Fruit fly (Drosophila melanogaster) whole organism, embryonic: ENCODE measurements around the gene ppk24.
A peak's percentile ranks its signal among the peaks of the same experiment; 100 is the strongest.

ENCODE experiments used
- Antp ChIP-seq: fragments of 200-800 bp; sonication (Bioruptor generic); optimal IDR thresholded peaks from 3 replicates; lab custom pipeline; 2016; ENCODE audit warnings: missing biosample characterization, missing genetic modification characterization
- BEAF-32 ChIP-seq: fragments of 200-800 bp; sonication (Bioruptor generic); optimal IDR thresholded peaks from 3 replicates; lab custom pipeline; 2017; ENCODE audit warnings: missing biosample characterization, missing genetic modification characterization, mild to moderate bottlenecking, moderate library complexity, missing genetic modification reagents
- Bdp1 ChIP-seq: fragments of 200-800 bp; sonication (Bioruptor generic); optimal IDR thresholded peaks from 3 replicates; lab custom pipeline; 2016; ENCODE audit warnings: missing biosample characterization, missing genetic modification characterization
- CG10543 ChIP-seq: fragments of 200-800 bp; sonication (Bioruptor generic); optimal IDR thresholded peaks from 3 replicates; lab custom pipeline; 2017; ENCODE audit warnings: missing biosample characterization, mild to moderate bottlenecking, missing genetic modification characterization, moderate library complexity
- CG10979 ChIP-seq: fragments of 200-800 bp; sonication (Bioruptor generic); optimal IDR thresholded peaks from 2 replicates; lab custom pipeline; 2018; ENCODE audit warnings: missing biosample characterization, mild to moderate bottlenecking, missing genetic modification characterization, moderate library complexity
- CG11085 ChIP-seq: fragments of 200-800 bp; sonication (Bioruptor generic); IDR thresholded peaks from 2 replicates; pipeline ENCODE4 v1.3.6; 2022; ENCODE audit warnings: missing biosample characterization, missing genetic modification characterization
- CG11696 ChIP-seq: fragments of 200-800 bp; sonication (Bioruptor generic); IDR thresholded peaks from 2 replicates; pipeline ENCODE4 v1.3.6; 2022; ENCODE audit warnings: missing biosample characterization, missing genetic modification characterization
- CG12391 ChIP-seq: fragments of 200-800 bp; sonication (Bioruptor generic); optimal IDR thresholded peaks from 3 replicates; lab custom pipeline; 2018; ENCODE audit warnings: missing biosample characterization, mild to moderate bottlenecking, missing genetic modification characterization, moderate library complexity
- CG12659 ChIP-seq: fragments of 200-800 bp; sonication (Bioruptor generic); optimal IDR thresholded peaks from 3 replicates; lab custom pipeline; 2017; ENCODE audit warnings: mild to moderate bottlenecking, missing biosample characterization, missing genetic modification reagents, missing genetic modification characterization
- CG13296 ChIP-seq: fragments of 200-800 bp; sonication (Bioruptor generic); optimal IDR thresholded peaks from 3 replicates; lab custom pipeline; 2018; ENCODE audit warnings: missing biosample characterization, mild to moderate bottlenecking, missing genetic modification characterization
- CG13775 ChIP-seq: fragments of 200-800 bp; sonication (Bioruptor generic); optimal IDR thresholded peaks from 3 replicates; lab custom pipeline; 2017; ENCODE audit warnings: missing biosample characterization, mild to moderate bottlenecking, missing genetic modification characterization
- CG14050 ChIP-seq: fragments of 200-800 bp; sonication (Bioruptor generic); IDR thresholded peaks from 3 replicates; pipeline ENCODE4 v1.3.6; 2022; ENCODE audit warnings: missing biosample characterization, missing genetic modification characterization
- CG15514 ChIP-seq: fragments of 200-800 bp; sonication (Bioruptor generic); optimal IDR thresholded peaks from 3 replicates; lab custom pipeline; 2017; ENCODE audit warnings: missing biosample characterization, missing genetic modification characterization, mild to moderate bottlenecking, moderate library complexity, missing genetic modification reagents
- CG18619 ChIP-seq: fragments of 200-800 bp; sonication (Bioruptor generic); optimal IDR thresholded peaks from 3 replicates; lab custom pipeline; 2017; ENCODE audit warnings: missing biosample characterization, mild to moderate bottlenecking, missing genetic modification characterization
- CG2116 ChIP-seq: fragments of 200-800 bp; sonication (Bioruptor generic); optimal IDR thresholded peaks from 3 replicates; lab custom pipeline; 2018; ENCODE audit warnings: missing biosample characterization, mild to moderate bottlenecking, missing genetic modification characterization
- CG2199 ChIP-seq: fragments of 200-800 bp; sonication (Bioruptor generic); IDR thresholded peaks from 3 replicates; pipeline ENCODE4 v1.3.6; 2022; ENCODE audit warnings: missing biosample characterization, missing genetic modification characterization
- CG2202 ChIP-seq: fragments of 200-800 bp; sonication (Bioruptor generic); optimal IDR thresholded peaks from 2 replicates; lab custom pipeline; 2018; ENCODE audit warnings: missing biosample characterization, mild to moderate bottlenecking, missing genetic modification characterization
- CG30403 ChIP-seq: fragments of 200-800 bp; sonication (Bioruptor generic); optimal IDR thresholded peaks from 3 replicates; lab custom pipeline; 2016; ENCODE audit warnings: missing biosample characterization, missing genetic modification characterization
- CG31365 ChIP-seq: fragments of 200-800 bp; sonication (Bioruptor generic); optimal IDR thresholded peaks from 2 replicates; lab custom pipeline; 2018; ENCODE audit warnings: missing biosample characterization, mild to moderate bottlenecking, missing genetic modification characterization
- CG32767 ChIP-seq: fragments of 200-800 bp; sonication (Bioruptor generic); IDR thresholded peaks from 2 replicates; pipeline ENCODE4 v1.3.6; 2022; ENCODE audit warnings: missing biosample characterization, missing genetic modification characterization
- CG33213 ChIP-seq: fragments of 200-800 bp; sonication (Bioruptor generic); optimal IDR thresholded peaks from 3 replicates; lab custom pipeline; 2016; ENCODE audit warnings: missing biosample characterization, missing genetic modification characterization
- CG4282 ChIP-seq: fragments of 200-800 bp; sonication (Bioruptor generic); optimal IDR thresholded peaks from 2 replicates; lab custom pipeline; 2016; ENCODE audit warnings: missing biosample characterization, missing genetic modification characterization
- CG5245 ChIP-seq: fragments of 200-800 bp; sonication (Bioruptor generic); optimal IDR thresholded peaks from 3 replicates; lab custom pipeline; 2016; ENCODE audit warnings: missing biosample characterization, missing genetic modification characterization
- CG6272 ChIP-seq: fragments of 200-800 bp; sonication (Bioruptor generic); IDR thresholded peaks from 2 replicates; pipeline ENCODE4 v1.3.6; 2022; ENCODE audit warnings: missing biosample characterization, missing genetic modification characterization
- CG7839 ChIP-seq: fragments of 200-800 bp; sonication (Bioruptor generic); optimal IDR thresholded peaks from 3 replicates; lab custom pipeline; 2018; ENCODE audit warnings: missing biosample characterization, mild to moderate bottlenecking, missing genetic modification characterization, moderate library complexity
- CG8478 ChIP-seq: fragments of >200 bp; optimal IDR thresholded peaks from 2 replicates; lab custom pipeline; 2018
- CG8944 ChIP-seq: fragments of 200-800 bp; sonication (Bioruptor generic); optimal IDR thresholded peaks from 3 replicates; lab custom pipeline; 2016; ENCODE audit warnings: missing biosample characterization, missing genetic modification characterization
- CG9609 ChIP-seq: fragments of 200-800 bp; sonication (Bioruptor generic); optimal IDR thresholded peaks from 3 replicates; lab custom pipeline; 2016; ENCODE audit warnings: missing biosample characterization, missing genetic modification characterization
- CG9797 ChIP-seq: fragments of 200-800 bp; sonication (Bioruptor generic); optimal IDR thresholded peaks from 3 replicates; lab custom pipeline; 2018; ENCODE audit warnings: missing biosample characterization, mild to moderate bottlenecking, missing genetic modification characterization
- CrebB ChIP-seq: fragments of 200-800 bp; sonication (Bioruptor generic); optimal IDR thresholded peaks from 3 replicates; lab custom pipeline; 2018; ENCODE audit warnings: missing biosample characterization, mild to moderate bottlenecking, missing genetic modification characterization
- Dll ChIP-seq: fragments of 200-800 bp; sonication (Bioruptor generic); IDR thresholded peaks from 4 replicates; pipeline ENCODE4 v1.3.6; 2022; ENCODE audit warnings: missing biosample characterization, missing genetic modification characterization; ENCODE audit not compliant: partially characterized antibody
- E2f2 ChIP-seq: fragments of 200-800 bp; sonication (Bioruptor generic); IDR thresholded peaks from 2 replicates; pipeline ENCODE4 v1.3.6; 2022; ENCODE audit warnings: missing biosample characterization, missing genetic modification characterization
- Hsf ChIP-seq: fragments of 200-800 bp; sonication (Bioruptor generic); optimal IDR thresholded peaks from 3 replicates; lab custom pipeline; 2016; ENCODE audit warnings: missing biosample characterization, missing genetic modification characterization
- Meics ChIP-seq: fragments of 200-800 bp; sonication (Bioruptor generic); optimal IDR thresholded peaks from 2 replicates; lab custom pipeline; 2017; ENCODE audit warnings: missing biosample characterization, mild to moderate bottlenecking, missing genetic modification characterization
- Mrtf ChIP-seq: fragments of 200-800 bp; sonication (Bioruptor generic); IDR thresholded peaks from 3 replicates; pipeline ENCODE4 v1.3.6; 2022; ENCODE audit warnings: missing biosample characterization, missing genetic modification characterization
- Myb ChIP-seq: fragments of 200-800 bp; sonication (Bioruptor generic); optimal IDR thresholded peaks from 2 replicates; lab custom pipeline; 2016; ENCODE audit warnings: missing biosample characterization, missing genetic modification characterization
- Taf1 ChIP-seq: fragments of 200-800 bp; sonication (Bioruptor generic); IDR thresholded peaks from 2 replicates; pipeline ENCODE4 v1.3.6; 2022; ENCODE audit warnings: missing biosample characterization, missing genetic modification characterization
- Tbp ChIP-seq: fragments of >200 bp; optimal IDR thresholded peaks from 2 replicates; lab custom pipeline; 2018; ENCODE audit warnings: missing biosample characterization, missing genetic modification characterization
- Vsx1 ChIP-seq: fragments of 200-800 bp; sonication (Bioruptor generic); optimal IDR thresholded peaks from 2 replicates; lab custom pipeline; 2017; ENCODE audit warnings: missing biosample characterization, mild to moderate bottlenecking, missing genetic modification characterization, missing genetic modification reagents
- ac ChIP-seq: fragments of 200-800 bp; sonication (Bioruptor generic); optimal IDR thresholded peaks from 3 replicates; lab custom pipeline; 2017; ENCODE audit warnings: missing biosample characterization, mild to moderate bottlenecking, missing genetic modification characterization
- ash1 ChIP-seq: fragments of 200-800 bp; sonication (Bioruptor generic); optimal IDR thresholded peaks from 2 replicates; lab custom pipeline; 2018; ENCODE audit warnings: missing biosample characterization, mild to moderate bottlenecking, missing genetic modification characterization
- cad ChIP-seq: fragments of >200 bp; optimal IDR thresholded peaks from 2 replicates; lab custom pipeline; 2017; ENCODE audit warnings: missing biosample characterization, missing genetic modification characterization
- dpn ChIP-seq, 2 experiments: fragments of 200-800 bp; sonication (Bioruptor generic); optimal IDR thresholded peaks; 3 replicates each; lab custom pipeline; 2016; ENCODE audit warnings: missing biosample characterization in 2 of 2, missing genetic modification characterization in 2 of 2
- dysf ChIP-seq: fragments of 200-800 bp; sonication (Bioruptor generic); IDR thresholded peaks from 3 replicates; pipeline ENCODE4 v1.3.6; 2022; ENCODE audit warnings: missing biosample characterization, missing genetic modification characterization
- ftz-f1 ChIP-seq: fragments of 200-800 bp; sonication (Bioruptor generic); optimal IDR thresholded peaks from 2 replicates; lab custom pipeline; 2016; ENCODE audit warnings: missing biosample characterization, missing genetic modification characterization
- grau ChIP-seq: fragments of 200-800 bp; optimal IDR thresholded peaks from 3 replicates; lab custom pipeline; 2019; ENCODE audit warnings: missing biosample characterization, mild to moderate bottlenecking, missing genetic modification characterization, moderate library complexity
- lilli ChIP-seq: fragments of 200-800 bp; sonication (Bioruptor generic); optimal IDR thresholded peaks from 3 replicates; lab custom pipeline; 2016; ENCODE audit warnings: missing biosample characterization, missing genetic modification characterization
- pita ChIP-seq: fragments of 200-800 bp; sonication (Bioruptor generic); optimal IDR thresholded peaks from 2 replicates; lab custom pipeline; 2017; ENCODE audit warnings: missing biosample characterization, mild to moderate bottlenecking, missing genetic modification characterization
- repo ChIP-seq: fragments of 200-800 bp; sonication (Bioruptor generic); optimal IDR thresholded peaks from 2 replicates; lab custom pipeline; 2016; ENCODE audit warnings: missing biosample characterization, missing genetic modification characterization
- shn ChIP-seq: fragments of 200-800 bp; sonication (Bioruptor generic); optimal IDR thresholded peaks from 3 replicates; lab custom pipeline; 2016; ENCODE audit warnings: missing biosample characterization, missing genetic modification characterization
- sob ChIP-seq: fragments of 200-800 bp; sonication (Bioruptor generic); IDR thresholded peaks from 2 replicates; pipeline ENCODE4 v1.3.6; 2022; ENCODE audit warnings: missing biosample characterization, missing genetic modification characterization
- sug ChIP-seq: fragments of 200-800 bp; optimal IDR thresholded peaks from 2 replicates; lab custom pipeline; 2019; ENCODE audit warnings: missing biosample characterization, mild to moderate bottlenecking, missing genetic modification characterization, moderate library complexity
- tup ChIP-seq: fragments of 200-800 bp; sonication (Bioruptor generic); optimal IDR thresholded peaks from 2 replicates; lab custom pipeline; 2016; ENCODE audit warnings: missing biosample characterization, mild to moderate bottlenecking, missing genetic modification characterization, moderate library complexity

The ppk24 gene

DNA sequence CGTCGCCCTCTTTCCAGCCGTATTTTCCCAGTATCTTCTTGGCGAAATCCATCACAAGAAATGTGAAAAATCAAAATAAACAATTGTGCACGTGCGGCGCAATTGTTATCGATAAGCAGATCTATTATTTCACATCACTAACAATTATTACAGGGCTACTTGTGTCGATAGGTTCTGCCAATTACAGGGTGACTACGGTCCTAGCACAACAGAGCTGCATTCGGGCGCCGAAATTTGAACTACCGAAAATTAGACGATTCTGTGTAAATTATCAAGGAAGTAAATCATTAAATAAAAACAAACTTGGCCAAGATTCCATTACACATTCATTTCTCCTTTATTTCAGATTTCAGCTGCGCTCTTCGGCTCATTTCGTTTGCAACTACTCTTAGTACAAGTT, 49.7 kb upstream of the ppk24 start, which contains the start of gene CG15561 (continued):
- TF ChIP-seq dysf (GFP tag; lab: Robert Waterston, UW) = no peak
- peak; percentile 26 for TF ChIP-seq Antp
- TF ChIP-seq CG18619 (GFP tag; lab: Kevin White, UChicago) = peak; percentile 23
- TF ChIP-seq CG32767 (GFP tag; lab: Robert Waterston, UW) = no peak
- TF ChIP-seq CG9609 = peak; percentile 48
- peak; percentile 0 for TF ChIP-seq CG8944
- peak; percentile 80 for TF ChIP-seq cad (GFP tag; lab: Kevin White, UChicago)
- no peak for TF ChIP-seq CG8478 (lab: Kevin White, UChicago)
- TF ChIP-seq CG11085 (GFP tag; lab: Robert Waterston, UW) = no peak
- peak; percentile 23 for TF ChIP-seq CG2202 (tag; lab: Kevin White, UChicago)
- peak; percentile 33 for TF ChIP-seq CG12391 (tag; lab: Kevin White, UChicago)
- TF ChIP-seq CG6272 (GFP tag; lab: Robert Waterston, UW) = no peak
- TF ChIP-seq CG33213 (GFP tag; lab: Kevin White, UChicago) = peak; percentile 75
- peak; percentile 44 for TF ChIP-seq CG30403 (GFP tag; lab: Kevin White, UChicago)
- peak; percentile 6 for TF ChIP-seq CG13775 (GFP tag; lab: Kevin White, UChicago)
- peak; percentile 61 for TF ChIP-seq lilli (GFP tag; lab: Kevin White, UChicago)
- TF ChIP-seq CG13296 (GFP tag; lab: Kevin White, UChicago) = peak; percentile 42
- peak; percentile 50 for TF ChIP-seq CG9797 (GFP tag; lab: Kevin White, UChicago)
- no peak for TF ChIP-seq tup (GFP tag; lab: Kevin White, UChicago)
- TF ChIP-seq CG5245 (GFP tag; lab: Kevin White, UChicago) = peak; percentile 3
- peak; percentile 47 for TF ChIP-seq Meics
- TF ChIP-seq CG14050 (GFP tag; lab: Robert Waterston, UW) = no peak
- TF ChIP-seq Dll (GFP tag; lab: Robert Waterston, UW) = no peak
- TF ChIP-seq repo (GFP tag; lab: Kevin White, UChicago) = no peak
- TF ChIP-seq CG4282 (GFP tag; lab: Kevin White, UChicago) = no peak
- no peak for TF ChIP-seq shn
- TF ChIP-seq grau (tag; lab: Kevin White, UChicago) = no peak
- TF ChIP-seq dpn (GFP tag; optimal IDR thresholded peaks at IDR 0.05; lab: Kevin White, UChicago) = peak; percentile 38 to 67
- peak; percentile 18 for TF ChIP-seq ftz-f1 (GFP tag; lab: Kevin White, UChicago)
- peak; percentile 56 for TF ChIP-seq Myb (GFP tag; lab: Kevin White, UChicago)
- no peak for TF ChIP-seq E2f2
- TF ChIP-seq CG10543 = peak; percentile 52
- TF ChIP-seq Tbp (GFP tag; lab: Kevin White, UChicago) = no peak
- TF ChIP-seq BEAF-32 (GFP tag; lab: Kevin White, UChicago) = peak; percentile 72
- TF ChIP-seq Taf1 (GFP tag; lab: Robert Waterston, UW) = no peak
- peak; percentile 50 for TF ChIP-seq Bdp1 (GFP tag; lab: Kevin White, UChicago)
- peak; percentile 61 for TF ChIP-seq CG12659
- peak; percentile 64 for TF ChIP-seq CrebB (tag; lab: Kevin White, UChicago)
- peak; percentile 81 for TF ChIP-seq CG15514
- TF ChIP-seq ash1 = peak; percentile 16
- no peak for TF ChIP-seq sob (GFP tag; lab: Robert Waterston, UW)
- TF ChIP-seq CG2199 (GFP tag; lab: Robert Waterston, UW) = no peak
- no peak for TF ChIP-seq pita (GFP tag; lab: Kevin White, UChicago)
- no peak for TF ChIP-seq CG7839 (tag; lab: Kevin White, UChicago)
- no peak for TF ChIP-seq ac
- TF ChIP-seq Mrtf (GFP tag; lab: Robert Waterston, UW) = no peak
- TF ChIP-seq CG2116 = peak; percentile 99
- TF ChIP-seq CG10979 = peak; percentile 30
- peak; percentile 62 for TF ChIP-seq sug (tag; lab: Kevin White, UChicago)
- peak; percentile 30 for TF ChIP-seq Hsf
- TF ChIP-seq CG11696 = no peak
- no peak for TF ChIP-seq Vsx1 (GFP tag; lab: Kevin White, UChicago)
- TF ChIP-seq CG31365 = no peak
